Worm (Caenorhabditis elegans) whole organism, L3 larva: ENCODE measurements around the gene gldi-3.

ENCODE experiments used
- R02D3.7 ChIP-seq: fragments of 150-350 bp; optimal IDR thresholded peaks from 2 replicates; lab custom pipeline; 2014; ENCODE audit warnings: missing biosample characterization, missing genetic modification characterization
- ZK546.5 ChIP-seq: sonication (generic microtip); optimal IDR thresholded peaks from 2 replicates; lab custom pipeline; 2017; ENCODE audit warnings: missing biosample characterization, missing genetic modification characterization
- aly-2 ChIP-seq: fragments of 150-350 bp; optimal IDR thresholded peaks from 2 replicates; lab custom pipeline; 2014; ENCODE audit warnings: missing biosample characterization, missing genetic modification characterization
- ama-1 ChIP-seq: fragments of 150-350 bp; optimal IDR thresholded peaks from 2 replicates; lab custom pipeline; 2018
- ceh-16 ChIP-seq: sonication (generic microtip); optimal IDR thresholded peaks from 2 replicates; lab custom pipeline; 2017; ENCODE audit warnings: missing biosample characterization, missing genetic modification characterization
- ceh-28 ChIP-seq: fragments of 150-350 bp; optimal IDR thresholded peaks from 2 replicates; lab custom pipeline; 2014; ENCODE audit warnings: missing biosample characterization, missing genetic modification reagents, missing genetic modification characterization
- ceh-82 ChIP-seq: fragments of 150-350 bp; optimal IDR thresholded peaks from 2 replicates; lab custom pipeline; 2014; ENCODE audit warnings: missing biosample characterization, missing genetic modification characterization
- ceh-9 ChIP-seq: sonication (generic microtip); optimal IDR thresholded peaks from 2 replicates; lab custom pipeline; 2018; ENCODE audit warnings: missing biosample characterization, missing genetic modification characterization
- daf-12 ChIP-seq: fragments of 150-350 bp; optimal IDR thresholded peaks from 2 replicates; lab custom pipeline; 2014; ENCODE audit warnings: missing biosample characterization, missing genetic modification reagents, missing genetic modification characterization
- egl-27 ChIP-seq: sonication (generic microtip); optimal IDR thresholded peaks from 4 replicates; lab custom pipeline; 2017; ENCODE audit warnings: missing biosample characterization, missing genetic modification reagents, missing genetic modification characterization
- egl-5 ChIP-seq: fragments of 150-350 bp; optimal IDR thresholded peaks from 2 replicates; lab custom pipeline; 2017; ENCODE audit warnings: missing biosample characterization, missing genetic modification reagents, missing genetic modification characterization, inconsistent platforms
- elt-1 ChIP-seq: fragments of 150-350 bp; optimal IDR thresholded peaks from 2 replicates; lab custom pipeline; 2014; ENCODE audit warnings: missing biosample characterization, missing genetic modification characterization
- elt-2 ChIP-seq: sonication (generic microtip); optimal IDR thresholded peaks from 2 replicates; lab custom pipeline; 2016; ENCODE audit warnings: missing genetic modification reagents, mild to moderate bottlenecking, missing genetic modification characterization, missing compliant biosample characterization
- elt-3 ChIP-seq, 3 experiments: fragments of 150-350 bp in 1 of 3; sonication (generic microtip) in 2 of 3; optimal IDR thresholded peaks; 2 replicates in 2 of 3; 4 replicates in 1 of 3; lab custom pipeline; 2014 to 2017; ENCODE audit warnings: missing biosample characterization in 3 of 3, missing genetic modification characterization in 3 of 3
- eor-1 ChIP-seq, 2 experiments: fragments of 150-350 bp; optimal IDR thresholded peaks; 2 replicates each; lab custom pipeline; 2014 to 2018; ENCODE audit warnings: missing biosample characterization in 2 of 2, missing genetic modification characterization in 2 of 2
- fkh-10 ChIP-seq: sonication (generic microtip); optimal IDR thresholded peaks from 2 replicates; lab custom pipeline; 2017; ENCODE audit warnings: missing biosample characterization, missing genetic modification reagents, missing genetic modification characterization
- fkh-2 ChIP-seq: fragments of 150-350 bp; optimal IDR thresholded peaks from 2 replicates; lab custom pipeline; 2014; ENCODE audit warnings: missing biosample characterization, missing genetic modification reagents, missing genetic modification characterization
- fos-1 ChIP-seq: fragments of 150-350 bp; optimal IDR thresholded peaks from 2 replicates; lab custom pipeline; 2014; ENCODE audit warnings: missing biosample characterization, missing genetic modification characterization
- hmg-11 ChIP-seq: sonication (generic microtip); optimal IDR thresholded peaks from 2 replicates; lab custom pipeline; 2016; ENCODE audit warnings: missing genetic modification characterization, missing compliant biosample characterization
- jun-1 ChIP-seq: fragments of 150-350 bp; optimal IDR thresholded peaks from 2 replicates; lab custom pipeline; 2014; ENCODE audit warnings: missing biosample characterization, missing genetic modification reagents, missing genetic modification characterization
- lin-15B ChIP-seq: fragments of 150-350 bp; optimal IDR thresholded peaks from 2 replicates; lab custom pipeline; 2014; ENCODE audit warnings: missing biosample characterization, missing genetic modification characterization
- lin-39 ChIP-seq: fragments of 150-350 bp; optimal IDR thresholded peaks from 2 replicates; lab custom pipeline; 2018; ENCODE audit warnings: missing biosample characterization, missing genetic modification reagents, missing genetic modification characterization
- lsy-12 ChIP-seq: sonication (generic microtip); optimal IDR thresholded peaks from 2 replicates; lab custom pipeline; 2016; ENCODE audit warnings: mild to moderate bottlenecking, missing genetic modification characterization, missing compliant biosample characterization
- mdl-1 ChIP-seq: fragments of 150-350 bp; optimal IDR thresholded peaks from 2 replicates; lab custom pipeline; 2014; ENCODE audit warnings: missing biosample characterization, missing genetic modification characterization
- mml-1 ChIP-seq: fragments of 150-350 bp; sonication (generic microtip); optimal IDR thresholded peaks from 3 replicates; lab custom pipeline; 2014; ENCODE audit warnings: missing biosample characterization, missing genetic modification characterization
- nfya-1 ChIP-seq: sonication (generic microtip); optimal IDR thresholded peaks from 2 replicates; lab custom pipeline; 2017; ENCODE audit warnings: missing genetic modification characterization, mild to moderate bottlenecking, missing compliant biosample characterization, antibody characterized with exemption, moderate library complexity; ENCODE audit not compliant: insufficient read depth
- nhr-11 ChIP-seq: fragments of 150-350 bp; optimal IDR thresholded peaks from 2 replicates; lab custom pipeline; 2014; ENCODE audit warnings: missing biosample characterization, missing genetic modification characterization
- nhr-12 ChIP-seq: fragments of 150-350 bp; optimal IDR thresholded peaks from 2 replicates; lab custom pipeline; 2014; ENCODE audit warnings: missing biosample characterization, missing genetic modification characterization
- nhr-23 ChIP-seq: fragments of 150-350 bp; optimal IDR thresholded peaks from 2 replicates; lab custom pipeline; 2014; ENCODE audit warnings: missing biosample characterization, missing genetic modification reagents, missing genetic modification characterization
- nhr-237 ChIP-seq: fragments of 150-350 bp; optimal IDR thresholded peaks from 2 replicates; lab custom pipeline; 2014; ENCODE audit warnings: missing biosample characterization, missing genetic modification characterization
- nhr-25 ChIP-seq: sonication (generic microtip); optimal IDR thresholded peaks from 2 replicates; lab custom pipeline; 2017; ENCODE audit warnings: missing biosample characterization, missing genetic modification characterization
- nhr-28 ChIP-seq: fragments of 150-350 bp; optimal IDR thresholded peaks from 2 replicates; lab custom pipeline; 2014; ENCODE audit warnings: missing biosample characterization, missing genetic modification characterization
- nhr-43 ChIP-seq: sonication (generic microtip); optimal IDR thresholded peaks from 2 replicates; lab custom pipeline; 2016; ENCODE audit warnings: mild to moderate bottlenecking, missing genetic modification characterization, missing compliant biosample characterization; ENCODE audit not compliant: poor library complexity, severe bottlenecking
- nhr-67 ChIP-seq: fragments of 150-350 bp; optimal IDR thresholded peaks from 2 replicates; lab custom pipeline; 2014; ENCODE audit warnings: missing biosample characterization, missing genetic modification characterization
- nhr-76 ChIP-seq: fragments of 150-350 bp; sonication (generic microtip); optimal IDR thresholded peaks from 5 replicates; lab custom pipeline; 2014; ENCODE audit warnings: missing biosample characterization, missing genetic modification characterization
- nhr-77 ChIP-seq: fragments of 150-350 bp; optimal IDR thresholded peaks from 2 replicates; lab custom pipeline; 2014; ENCODE audit warnings: missing biosample characterization, missing genetic modification characterization
- pha-4 ChIP-seq: fragments of 150-350 bp; optimal IDR thresholded peaks from 2 replicates; lab custom pipeline; 2014; ENCODE audit warnings: missing biosample characterization, missing genetic modification reagents, missing genetic modification characterization
- pqm-1 ChIP-seq: fragments of 150-350 bp; optimal IDR thresholded peaks from 2 replicates; lab custom pipeline; 2017; ENCODE audit warnings: missing biosample characterization, missing genetic modification characterization, inconsistent platforms
- sea-2 ChIP-seq: fragments of 150-350 bp; sonication (generic microtip); optimal IDR thresholded peaks from 4 replicates; lab custom pipeline; 2014; ENCODE audit warnings: missing biosample characterization, missing genetic modification reagents, missing genetic modification characterization
- skn-1 ChIP-seq: fragments of 150-350 bp; optimal IDR thresholded peaks from 2 replicates; lab custom pipeline; 2014; ENCODE audit warnings: missing biosample characterization, missing genetic modification characterization
- snpc-4 ChIP-seq: fragments of 150-350 bp; optimal IDR thresholded peaks from 2 replicates; lab custom pipeline; 2014; ENCODE audit warnings: missing biosample characterization, missing genetic modification characterization
- tbx-2 ChIP-seq: sonication (generic microtip); optimal IDR thresholded peaks from 2 replicates; lab custom pipeline; 2016; ENCODE audit warnings: mild to moderate bottlenecking, missing genetic modification characterization, missing compliant biosample characterization
- unc-39 ChIP-seq: sonication (generic microtip); optimal IDR thresholded peaks from 4 replicates; lab custom pipeline; 2017; ENCODE audit warnings: missing biosample characterization, missing genetic modification characterization
- unc-62 ChIP-seq: fragments of 150-350 bp; sonication (generic microtip); optimal IDR thresholded peaks from 4 replicates; lab custom pipeline; 2014; ENCODE audit warnings: missing biosample characterization, missing genetic modification reagents, missing genetic modification characterization
- zag-1 ChIP-seq: fragments of 150-350 bp; optimal IDR thresholded peaks from 2 replicates; lab custom pipeline; 2014; ENCODE audit warnings: missing biosample characterization, missing genetic modification characterization
- ztf-11 ChIP-seq: fragments of 150-350 bp; optimal IDR thresholded peaks from 2 replicates; lab custom pipeline; 2014; ENCODE audit warnings: missing biosample characterization, missing genetic modification characterization
- ztf-4 ChIP-seq: fragments of 150-350 bp; optimal IDR thresholded peaks from 2 replicates; lab custom pipeline; 2014; ENCODE audit warnings: missing biosample characterization, missing genetic modification characterization

gldi-3 gene

DNA sequence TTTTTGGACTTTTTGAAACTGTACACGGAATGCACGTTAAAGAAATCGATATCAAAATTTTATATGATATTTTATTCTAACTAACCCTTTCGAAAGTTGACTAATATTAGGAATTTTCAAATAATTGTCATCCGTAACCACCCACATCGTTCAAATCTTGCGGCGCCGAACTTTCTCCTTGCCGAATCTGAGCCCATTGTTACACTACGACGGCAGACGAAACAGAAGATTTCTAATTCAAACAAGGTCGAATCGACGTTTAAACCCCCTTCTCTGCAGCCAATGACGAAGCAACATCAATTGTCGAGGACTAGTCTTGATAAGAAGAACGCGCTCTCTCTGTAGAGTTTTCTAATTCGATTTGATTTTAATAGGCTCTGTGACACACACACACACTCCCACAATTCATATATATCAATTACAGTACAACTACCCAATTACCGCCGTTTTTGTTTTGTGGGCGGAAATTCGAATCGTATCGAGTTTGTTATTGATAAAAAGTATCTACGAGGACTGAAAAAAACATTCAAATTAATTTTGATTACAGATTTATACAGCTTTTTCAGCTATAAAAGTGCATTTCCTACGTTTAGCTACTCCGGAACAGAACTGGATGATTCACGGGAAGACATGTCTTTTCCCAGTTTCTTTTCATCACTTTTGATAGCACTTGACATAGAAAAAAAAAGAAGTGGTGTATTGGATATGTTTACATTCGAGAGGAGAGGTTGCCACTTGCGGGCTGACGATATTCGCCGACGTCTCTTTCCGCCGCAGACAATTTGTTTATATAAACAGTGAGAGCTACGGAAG lies 4.7 kb upstream of the gldi-3 start (continued):
- TF ChIP-seq fkh-2 (tag; lab: Kevin White, UChicago) = no peak
- TF ChIP-seq sea-2 (GFP tag; lab: Kevin White, UChicago) = no peak
- no peak for TF ChIP-seq lin-15B (tag; lab: Kevin White, UChicago)
- no peak for TF ChIP-seq egl-27 (tag; lab: Kevin White, UChicago)
- TF ChIP-seq ceh-82 (tag; lab: Kevin White, UChicago) = no peak
- TF ChIP-seq nhr-28 (tag; lab: Kevin White, UChicago) = no peak
- peak; percentile 7 for TF ChIP-seq nhr-76 (tag; lab: Kevin White, UChicago)
- no peak for TF ChIP-seq jun-1
- peak; percentile 72 for TF ChIP-seq pqm-1 (tag; lab: Kevin White, UChicago)
- TF ChIP-seq nhr-77 (tag; lab: Kevin White, UChicago) = no peak
- no peak for TF ChIP-seq nhr-12 (tag; lab: Kevin White, UChicago)
- TF ChIP-seq aly-2 (tag; lab: Kevin White, UChicago) = no peak
- TF ChIP-seq, all 47 proteins: peak for 8

DNA sequence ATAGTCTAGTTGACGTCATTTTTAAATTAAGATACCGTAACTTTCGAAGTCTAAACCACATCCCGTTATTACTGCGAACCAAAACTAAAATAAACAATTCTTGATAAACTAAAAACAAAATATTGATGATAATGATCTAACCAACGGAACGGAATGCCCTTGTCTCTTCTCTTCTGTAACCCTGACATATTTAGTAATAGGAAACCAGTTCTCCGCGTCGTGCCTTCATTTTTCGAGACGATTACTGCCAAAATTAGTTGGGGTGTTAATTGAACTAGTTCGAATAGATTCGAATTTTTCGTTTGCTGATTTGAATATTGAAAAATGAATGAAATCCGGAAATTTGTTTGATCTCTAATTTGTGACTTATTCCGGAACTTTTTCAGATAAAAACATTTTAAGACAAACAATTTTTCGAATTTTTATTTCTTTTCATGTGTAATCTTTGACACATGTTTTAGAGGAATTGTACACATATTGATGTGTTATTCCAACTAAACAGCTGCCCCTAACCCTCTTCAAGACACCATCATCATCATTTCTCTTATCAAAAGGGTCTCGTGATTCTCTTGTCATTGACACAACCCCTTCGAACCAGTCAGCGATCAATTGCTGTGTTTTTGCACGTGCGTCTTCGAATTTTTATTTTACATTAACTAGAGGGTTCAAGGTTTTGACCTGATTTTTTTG lies 3.9 kb upstream of the gldi-3 start:
- TF ChIP-seq zag-1 (tag; lab: Kevin White, UChicago) (no peak), nhr-12 (tag; lab: Kevin White, UChicago) (no peak), ztf-11 (tag; lab: Kevin White, UChicago) (no peak), R02D3.7 (tag; lab: Kevin White, UChicago) (no peak), unc-62 (GFP tag; lab: Kevin White, UChicago) (no peak), nhr-77 (tag; lab: Kevin White, UChicago) (no peak), lin-15B (tag; lab: Kevin White, UChicago) (no peak), nhr-23 (tag; lab: Kevin White, UChicago) (peak; percentile 84), elt-1 (tag; lab: Kevin White, UChicago) (peak; percentile 32), jun-1 (peak; percentile 72), fkh-10 (GFP tag; lab: Kevin White, UChicago) (no peak), unc-39 (no peak), ceh-16 (tag; lab: Kevin White, UChicago) (no peak), ztf-4 (tag; lab: Kevin White, UChicago) (no peak), nhr-28 (tag; lab: Kevin White, UChicago) (no peak), mml-1 (tag; lab: Kevin White, UChicago) (peak; percentile 29), ama-1 (peak; percentile 24), egl-27 (tag; lab: Kevin White, UChicago) (peak; percentile 29), fos-1 (tag; lab: Kevin White, UChicago) (peak; percentile 74), lsy-12 (peak; percentile 54), ceh-82 (tag; lab: Kevin White, UChicago) (no peak), eor-1 (tag; optimal IDR thresholded peaks at IDR 0.05; lab: Kevin White, UChicago) (no peak), nhr-237 (tag; lab: Kevin White, UChicago) (no peak), nhr-67 (tag; lab: Kevin White, UChicago) (no peak), skn-1 (tag; lab: Kevin White, UChicago) (peak; percentile 70), ceh-9 (no peak), daf-12 (no peak), aly-2 (tag; lab: Kevin White, UChicago) (no peak), nhr-25 (tag; lab: Kevin White, UChicago) (peak; percentile 62), hmg-11 (tag; lab: Kevin White, UChicago) (no peak), snpc-4 (no peak), pqm-1 (tag; lab: Kevin White, UChicago) (peak; percentile 75), lin-39 (tag; lab: Kevin White, UChicago) (peak; percentile 51), ceh-28 (tag; lab: Kevin White, UChicago) (peak; percentile 71), nhr-43 (tag; lab: Kevin White, UChicago) (peak; percentile 90), fkh-2 (tag; lab: Kevin White, UChicago) (no peak), pha-4 (peak; percentile 82), nfya-1 (tag; lab: Kevin White, UChicago) (peak; percentile 69), elt-2 (tag; lab: Kevin White, UChicago) (peak; percentile 89), nhr-76 (tag; lab: Kevin White, UChicago) (no peak), nhr-11 (peak; percentile 8), mdl-1 (tag; lab: Kevin White, UChicago) (peak; percentile 82), sea-2 (GFP tag; lab: Kevin White, UChicago) (no peak), egl-5 (tag; lab: Kevin White, UChicago) (peak; percentile 42), elt-3 (tag; optimal IDR thresholded peaks at IDR 0.05; lab: Kevin White, UChicago) (peak in 1 of 3 experiments; percentile 51), tbx-2 (tag; lab: Kevin White, UChicago) (no peak), ZK546.5 (tag; lab: Kevin White, UChicago) (no peak)
